Fruit fly (Drosophila melanogaster) whole organism, embryonic: ENCODE data around the gene Antp.
A peak's percentile ranks its signal among the peaks of the same experiment; 100 is the strongest.

ENCODE experiments used
- Adf1 ChIP-seq: fragments of 200-800 bp; sonication (Bioruptor generic); IDR thresholded peaks from 2 replicates; pipeline ENCODE4 v1.3.6; 2022; ENCODE audit warnings: missing biosample characterization, missing genetic modification characterization
- B-H1 ChIP-seq: fragments of 200-800 bp; sonication (Bioruptor generic); IDR thresholded peaks from 3 replicates; pipeline ENCODE4 v1.3.6; 2022; ENCODE audit warnings: missing biosample characterization, missing genetic modification characterization
- CG10321 ChIP-seq: fragments of 200-800 bp; sonication (Bioruptor generic); IDR thresholded peaks from 2 replicates; pipeline ENCODE4 v1.3.6; 2022; ENCODE audit warnings: missing biosample characterization, missing genetic modification characterization
- CG10366 ChIP-seq: fragments of 200-800 bp; sonication (Bioruptor generic); IDR thresholded peaks from 2 replicates; pipeline ENCODE4 v1.3.6; 2022; ENCODE audit warnings: missing biosample characterization, missing genetic modification characterization
- CG10959 ChIP-seq: fragments of 200-800 bp; sonication (Bioruptor generic); IDR thresholded peaks from 2 replicates; pipeline ENCODE4 v1.3.6; 2022; ENCODE audit warnings: missing biosample characterization, missing genetic modification characterization
- CG11247 ChIP-seq: fragments of 200-800 bp; sonication (Bioruptor generic); IDR thresholded peaks from 2 replicates; pipeline ENCODE4 v1.3.6; 2022; ENCODE audit warnings: missing biosample characterization, missing genetic modification characterization
- CG12299 ChIP-seq: fragments of 200-800 bp; sonication (Bioruptor generic); optimal IDR thresholded peaks from 2 replicates; lab custom pipeline; 2018; ENCODE audit warnings: missing biosample characterization, mild to moderate bottlenecking, missing genetic modification characterization
- CG12744 ChIP-seq: fragments of 200-800 bp; sonication (Bioruptor generic); optimal IDR thresholded peaks from 2 replicates; lab custom pipeline; 2016; ENCODE audit warnings: missing biosample characterization, missing genetic modification characterization
- CG12942 ChIP-seq: fragments of 200-800 bp; sonication (Bioruptor generic); optimal IDR thresholded peaks from 3 replicates; lab custom pipeline; 2016; ENCODE audit warnings: missing biosample characterization, missing genetic modification characterization
- CG13123 ChIP-seq: fragments of 200-800 bp; sonication (Bioruptor generic); optimal IDR thresholded peaks from 2 replicates; lab custom pipeline; 2016; ENCODE audit warnings: missing biosample characterization, missing genetic modification characterization
- CG13775 ChIP-seq: fragments of 200-800 bp; sonication (Bioruptor generic); optimal IDR thresholded peaks from 3 replicates; lab custom pipeline; 2017; ENCODE audit warnings: missing biosample characterization, mild to moderate bottlenecking, missing genetic modification characterization
- CG15514 ChIP-seq: fragments of 200-800 bp; sonication (Bioruptor generic); optimal IDR thresholded peaks from 3 replicates; lab custom pipeline; 2017; ENCODE audit warnings: missing biosample characterization, missing genetic modification characterization, mild to moderate bottlenecking, moderate library complexity, missing genetic modification reagents
- CG16815 ChIP-seq: fragments of 200-800 bp; sonication (Bioruptor generic); optimal IDR thresholded peaks from 3 replicates; lab custom pipeline; 2017; ENCODE audit warnings: missing biosample characterization, mild to moderate bottlenecking, missing genetic modification characterization
- CG16863 ChIP-seq: fragments of 200-800 bp; sonication (Bioruptor generic); optimal IDR thresholded peaks from 3 replicates; lab custom pipeline; 2016; ENCODE audit warnings: missing biosample characterization, missing genetic modification characterization
- CG17359 ChIP-seq: fragments of 200-800 bp; sonication (Bioruptor generic); optimal IDR thresholded peaks from 3 replicates; lab custom pipeline; 2018; ENCODE audit warnings: missing biosample characterization, mild to moderate bottlenecking, missing genetic modification characterization, moderate library complexity
- CG18011 ChIP-seq: fragments of 200-800 bp; sonication (Bioruptor generic); optimal IDR thresholded peaks from 2 replicates; lab custom pipeline; 2017; ENCODE audit warnings: missing biosample characterization, missing genetic modification characterization, mild to moderate bottlenecking, moderate library complexity, missing genotype
- CG18476 ChIP-seq: fragments of 200-800 bp; sonication (Bioruptor generic); optimal IDR thresholded peaks from 2 replicates; lab custom pipeline; 2016; ENCODE audit warnings: missing biosample characterization, mild to moderate bottlenecking, missing genetic modification characterization
- CG2129 ChIP-seq: fragments of 200-800 bp; sonication (Bioruptor generic); IDR thresholded peaks from 2 replicates; pipeline ENCODE4 v1.3.6; 2022; ENCODE audit warnings: missing biosample characterization, missing genetic modification characterization; ENCODE audit not compliant: partially characterized antibody
- CG2712 ChIP-seq: fragments of 200-800 bp; optimal IDR thresholded peaks from 3 replicates; lab custom pipeline; 2019; ENCODE audit warnings: missing biosample characterization, mild to moderate bottlenecking, missing genetic modification characterization, moderate library complexity
- CG34422 ChIP-seq: fragments of 200-800 bp; sonication (Bioruptor generic); IDR thresholded peaks from 3 replicates; pipeline ENCODE4 v1.3.6; 2022; ENCODE audit warnings: missing biosample characterization, missing genetic modification characterization
- CG6689 ChIP-seq: fragments of 200-800 bp; sonication (Bioruptor generic); IDR thresholded peaks from 2 replicates; pipeline ENCODE4 v1.3.6; 2022; ENCODE audit warnings: missing biosample characterization, missing genetic modification characterization
- CG7556 ChIP-seq: fragments of 200-800 bp; sonication (Bioruptor generic); optimal IDR thresholded peaks from 2 replicates; lab custom pipeline; 2017; ENCODE audit warnings: missing biosample characterization, mild to moderate bottlenecking, missing genetic modification characterization
- CG7745 ChIP-seq: fragments of 200-800 bp; sonication (Bioruptor generic); optimal IDR thresholded peaks from 2 replicates; lab custom pipeline; 2018; ENCODE audit warnings: missing biosample characterization, mild to moderate bottlenecking, missing genetic modification characterization, moderate library complexity
- CG8924 ChIP-seq: fragments of 200-800 bp; optimal IDR thresholded peaks from 3 replicates; lab custom pipeline; 2019; ENCODE audit warnings: missing biosample characterization, mild to moderate bottlenecking, missing genetic modification characterization, moderate library complexity
- Camta ChIP-seq: fragments of 200-800 bp; sonication (Bioruptor generic); optimal IDR thresholded peaks from 2 replicates; lab custom pipeline; 2016; ENCODE audit warnings: missing biosample characterization, missing genetic modification characterization
- D19A ChIP-seq: fragments of 200-800 bp; optimal IDR thresholded peaks from 3 replicates; lab custom pipeline; 2019; ENCODE audit warnings: missing biosample characterization, mild to moderate bottlenecking, missing genetic modification characterization, moderate library complexity
- E2f1 ChIP-seq: fragments of 200-800 bp; sonication (Bioruptor generic); IDR thresholded peaks from 2 replicates; pipeline ENCODE4 v1.3.6; 2022; ENCODE audit warnings: missing biosample characterization, missing genetic modification characterization
- Eip74EF ChIP-seq, 2 experiments: fragments of 200-800 bp in 1 of 2; fragments of >200 bp in 1 of 2; sonication (Bioruptor generic) in 1 of 2; optimal IDR thresholded peaks; 2 replicates each; lab custom pipeline; 2017 to 2019; ENCODE audit warnings: missing biosample characterization in 2 of 2, missing genetic modification characterization in 2 of 2, mild to moderate bottlenecking in 1 of 2, moderate library complexity in 1 of 2
- Hmx ChIP-seq: fragments of 200-800 bp; sonication (Bioruptor generic); optimal IDR thresholded peaks from 2 replicates; lab custom pipeline; 2016; ENCODE audit warnings: missing biosample characterization, missing genetic modification characterization
- NFAT ChIP-seq: fragments of 200-800 bp; sonication (Bioruptor generic); IDR thresholded peaks from 2 replicates; pipeline ENCODE4 v1.3.6; 2022; ENCODE audit warnings: missing biosample characterization, missing genetic modification characterization
- Opbp ChIP-seq: fragments of 200-800 bp; sonication (Bioruptor generic); IDR thresholded peaks from 3 replicates; pipeline ENCODE4 v1.3.6; 2022; ENCODE audit warnings: missing biosample characterization, missing genetic modification characterization; ENCODE audit not compliant: partially characterized antibody
- Sry-δ ChIP-seq: fragments of 200-800 bp; sonication (Bioruptor generic); optimal IDR thresholded peaks from 2 replicates; lab custom pipeline; 2016; ENCODE audit warnings: missing biosample characterization, missing genetic modification characterization
- Trl ChIP-seq, 3 experiments: fragments of >200 bp in 2 of 3; fragments of 200-800 bp in 1 of 3; sonication (Bioruptor generic) in 1 of 3; optimal IDR thresholded peaks; 2 replicates in 1 of 3; 3 replicates in 2 of 3; lab custom pipeline; 2016 to 2017; ENCODE audit warnings: missing biosample characterization in 1 of 3, missing genetic modification characterization in 1 of 3
- ase ChIP-seq: fragments of 200-800 bp; sonication (Bioruptor generic); IDR thresholded peaks from 3 replicates; pipeline ENCODE4 v1.3.6; 2022; ENCODE audit warnings: missing biosample characterization, missing genetic modification characterization
- cad ChIP-seq: fragments of >200 bp; optimal IDR thresholded peaks from 2 replicates; lab custom pipeline; 2017; ENCODE audit warnings: missing biosample characterization, missing genetic modification characterization
- caup ChIP-seq: fragments of 200-800 bp; sonication (Bioruptor generic); optimal IDR thresholded peaks from 3 replicates; lab custom pipeline; 2017; ENCODE audit warnings: missing biosample characterization, mild to moderate bottlenecking, missing genetic modification characterization, moderate library complexity; ENCODE audit not compliant: severe bottlenecking
- cg ChIP-seq: fragments of 200-800 bp; sonication (Bioruptor generic); optimal IDR thresholded peaks from 3 replicates; lab custom pipeline; 2019; ENCODE audit warnings: missing biosample characterization, mild to moderate bottlenecking, missing genetic modification characterization, moderate library complexity
- corto ChIP-seq: fragments of 200-800 bp; sonication (Bioruptor generic); optimal IDR thresholded peaks from 2 replicates; lab custom pipeline; 2016; ENCODE audit warnings: missing biosample characterization, mild to moderate bottlenecking, missing genetic modification characterization, moderate library complexity
- eve ChIP-seq, 2 experiments: fragments of >200 bp; optimal IDR thresholded peaks; 2 replicates each; lab custom pipeline; 2017; ENCODE audit warnings: missing biosample characterization in 2 of 2, missing genetic modification characterization in 2 of 2
- fd3F ChIP-seq: fragments of 200-800 bp; sonication (Bioruptor generic); optimal IDR thresholded peaks from 2 replicates; lab custom pipeline; 2018; ENCODE audit warnings: missing biosample characterization, mild to moderate bottlenecking, missing genetic modification characterization, moderate library complexity
- gsb ChIP-seq: fragments of 200-800 bp; sonication (Bioruptor generic); IDR thresholded peaks from 2 replicates; pipeline ENCODE4 v1.3.6; 2022; ENCODE audit warnings: missing biosample characterization, missing genetic modification characterization
- insv ChIP-seq, 2 experiments: fragments of 200-800 bp; sonication (Bioruptor generic); optimal IDR thresholded peaks; 3 replicates each; lab custom pipeline; 2016 to 2018; ENCODE audit warnings: missing biosample characterization in 2 of 2, missing genetic modification characterization in 2 of 2
- kni ChIP-seq: fragments of 200-800 bp; sonication (Bioruptor generic); optimal IDR thresholded peaks from 3 replicates; lab custom pipeline; 2017; ENCODE audit warnings: mild to moderate bottlenecking, missing biosample characterization, missing genetic modification reagents, missing genetic modification characterization
- p53 ChIP-seq: fragments of 200-800 bp; sonication (Bioruptor generic); optimal IDR thresholded peaks from 2 replicates; lab custom pipeline; 2016; ENCODE audit warnings: missing biosample characterization, missing genetic modification characterization
- ranshi ChIP-seq: fragments of 200-800 bp; sonication (Bioruptor generic); IDR thresholded peaks from 2 replicates; pipeline ENCODE4 v1.3.6; 2022; ENCODE audit warnings: missing biosample characterization, missing genetic modification characterization
- sima ChIP-seq: fragments of 200-800 bp; sonication (Bioruptor generic); optimal IDR thresholded peaks from 2 replicates; lab custom pipeline; 2016; ENCODE audit warnings: missing biosample characterization, missing genetic modification characterization
- sqz ChIP-seq: fragments of 200-800 bp; sonication (Bioruptor generic); optimal IDR thresholded peaks from 3 replicates; lab custom pipeline; 2018; ENCODE audit warnings: missing biosample characterization, mild to moderate bottlenecking, missing genetic modification characterization
- ssp ChIP-seq: fragments of 200-800 bp; sonication (Bioruptor generic); IDR thresholded peaks from 2 replicates; pipeline ENCODE4 v1.3.6; 2022; ENCODE audit warnings: missing biosample characterization, missing genetic modification characterization
- vfl ChIP-seq: fragments of 200-800 bp; sonication (Bioruptor generic); optimal IDR thresholded peaks from 2 replicates; lab custom pipeline; 2016; ENCODE audit warnings: missing biosample characterization, missing genetic modification characterization
- z ChIP-seq: fragments of 200-800 bp; sonication (Bioruptor generic); IDR thresholded peaks from 3 replicates; pipeline ENCODE4 v1.3.6; 2022; ENCODE audit warnings: missing biosample characterization, missing genetic modification characterization
- zen ChIP-seq: fragments of 200-800 bp; sonication (Bioruptor generic); optimal IDR thresholded peaks from 3 replicates; lab custom pipeline; 2018; ENCODE audit warnings: missing biosample characterization, mild to moderate bottlenecking, missing genetic modification characterization, moderate library complexity

Gene Antp

DNA sequence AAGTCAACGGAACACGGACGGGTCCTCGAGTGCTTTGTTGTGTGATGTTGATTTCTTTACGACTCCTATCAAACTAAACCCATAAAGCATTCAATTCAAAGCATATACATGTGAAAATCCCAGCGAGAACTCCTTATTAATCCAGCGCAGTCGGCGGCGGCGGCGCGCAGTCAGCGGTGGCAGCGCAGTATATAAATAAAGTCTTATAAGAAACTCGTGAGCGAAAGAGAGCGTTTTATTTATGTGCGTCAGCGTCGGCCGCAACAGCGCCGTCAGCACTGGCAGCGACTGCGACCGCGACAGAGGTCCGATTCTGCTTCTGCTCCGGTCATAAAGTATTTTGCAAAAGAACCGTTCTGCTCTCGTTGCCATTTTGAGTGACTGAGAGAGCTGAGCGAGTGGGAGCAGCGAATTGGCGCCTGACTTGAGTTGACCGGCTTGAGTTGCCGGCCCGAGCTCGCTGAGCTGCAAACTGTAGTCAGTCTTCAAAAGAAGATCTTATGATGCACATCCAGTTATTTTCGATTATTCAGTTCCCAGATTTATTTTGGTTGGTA, at the start of gene Antp:
Gene Antp, minus strand, starts transcription at position 75 of the 557 bp plus-strand sequence.
- TF ChIP-seq CG13775 (GFP tag; lab: Kevin White, UChicago) (no peak), Hmx (GFP tag; lab: Kevin White, UChicago) (no peak), CG2129 (GFP tag; lab: Robert Waterston, UW) (no peak), Trl (optimal IDR thresholded peaks at IDR 0.05; lab: Kevin White, UChicago) (peak; percentile 5 to 36), Trl (GFP tag; optimal IDR thresholded peaks at IDR 0.05; lab: Kevin White, UChicago) (no peak), cad (GFP tag; lab: Kevin White, UChicago) (peak; percentile 91), CG7745 (tag; lab: Kevin White, UChicago) (no peak), CG16863 (GFP tag; lab: Kevin White, UChicago) (no peak), CG6689 (GFP tag; lab: Robert Waterston, UW) (no peak), Camta (GFP tag; lab: Kevin White, UChicago) (no peak), fd3F (GFP tag; lab: Kevin White, UChicago) (no peak), sqz (no peak), caup (GFP tag; lab: Kevin White, UChicago) (no peak), CG18011 (GFP tag; lab: Kevin White, UChicago) (no peak), CG15514 (GFP tag; lab: Kevin White, UChicago) (no peak), ranshi (GFP tag; lab: Robert Waterston, UW) (no peak), eve (GFP tag; optimal IDR thresholded peaks at IDR 0.05; lab: Kevin White, UChicago) (no peak), CG13123 (GFP tag; lab: Kevin White, UChicago) (no peak), CG2712 (no peak), vfl (GFP tag; lab: Kevin White, UChicago) (no peak), ase (no peak), CG10959 (GFP tag; lab: Robert Waterston, UW) (no peak), CG10321 (no peak), cg (GFP tag; lab: Kevin White, UChicago) (peak; percentile 39), ssp (no peak), CG18476 (no peak), CG12942 (GFP tag; lab: Kevin White, UChicago) (no peak), CG12299 (tag; lab: Kevin White, UChicago) (no peak), CG8924 (no peak), CG12744 (GFP tag; lab: Kevin White, UChicago) (no peak), z (GFP tag; lab: Robert Waterston, UW) (peak; percentile 88), zen (tag; lab: Kevin White, UChicago) (peak; percentile 15), sima (GFP tag; lab: Kevin White, UChicago) (no peak), CG7556 (no peak), CG11247 (GFP tag; lab: Robert Waterston, UW) (no peak), Opbp (GFP tag; lab: Robert Waterston, UW) (no peak), corto (no peak), CG17359 (tag; lab: Kevin White, UChicago) (no peak), insv (GFP tag; optimal IDR thresholded peaks at IDR 0.05; lab: Kevin White, UChicago) (peak in 1 of 2 experiments; percentile 87), CG10366 (GFP tag; lab: Robert Waterston, UW) (no peak), NFAT (no peak), Adf1 (GFP tag; lab: Robert Waterston, UW) (peak; percentile 96), B-H1 (GFP tag; lab: Robert Waterston, UW) (no peak), CG16815 (no peak), E2f1 (GFP tag; lab: Robert Waterston, UW) (no peak), p53 (GFP tag; lab: Kevin White, UChicago) (no peak), gsb (no peak), CG34422 (GFP tag; lab: Robert Waterston, UW) (no peak), D19A (tag; lab: Kevin White, UChicago) (no peak), Sry-δ (GFP tag; lab: Kevin White, UChicago) (no peak), Eip74EF (GFP tag; optimal IDR thresholded peaks at IDR 0.05; lab: Kevin White, UChicago) (no peak), kni (GFP tag; lab: Kevin White, UChicago) (peak; percentile 12)
